Fruit fly (Drosophila melanogaster): Measurements from ENCODE around the gene Gabat.

The Gabat gene

dm6 chr3L:20004442-20004869, 4.0 kb upstream of the Gabat start (continued):
- TF ChIP-seq Atf3 (GFP tag; optimal IDR thresholded peaks at IDR 0.05) (no peak), oc (tag; optimal IDR thresholded peaks at IDR 0.05) (no peak), CG7786 (GFP tag; optimal IDR thresholded peaks at IDR 0.05) (no peak), CG4707 (GFP tag; optimal IDR thresholded peaks at IDR 0.05) (peak; percentile 31), Dll (GFP tag; IDR thresholded peaks at IDR 0.05; ENCODE audit: partially characterized antibody) (peak; percentile 60; the same call in 3 of the 4 replicates), CG6654 (GFP tag; optimal IDR thresholded peaks at IDR 0.05) (no peak), CG17361 (GFP tag; IDR thresholded peaks at IDR 0.05) (no peak; the same call in 2 of the 3 replicates), Jarid2 (GFP tag; optimal IDR thresholded peaks at IDR 0.05) (no peak), CG14014 (GFP tag; IDR thresholded peaks at IDR 0.05) (no peak), CG13123 (GFP tag; optimal IDR thresholded peaks at IDR 0.05) (no peak), MESR4 (GFP tag; optimal IDR thresholded peaks at IDR 0.05) (no peak), Dbx (GFP tag; IDR thresholded peaks at IDR 0.05) (no peak), CG16815 (GFP tag; optimal IDR thresholded peaks at IDR 0.05) (no peak), sisA (GFP tag; IDR thresholded peaks at IDR 0.05) (no peak), CG12942 (GFP tag; optimal IDR thresholded peaks at IDR 0.05) (no peak), CG2120 (GFP tag; optimal IDR thresholded peaks at IDR 0.05) (no peak), hth (optimal IDR thresholded peaks at IDR 0.05) (no peak), tap (tag; optimal IDR thresholded peaks at IDR 0.05) (peak; percentile 9), Ptx1 (GFP tag; IDR thresholded peaks at IDR 0.05) (no peak), esg (GFP tag; conservative IDR thresholded peaks at IDR 0.05) (no peak), row (GFP tag; IDR thresholded peaks at IDR 0.05) (no peak), Kr (GFP tag; optimal IDR thresholded peaks at IDR 0.05) (no peak), MTF-1 (GFP tag; optimal IDR thresholded peaks at IDR 0.05; ENCODE audit: borderline replicate concordance) (no peak), Ets65A (GFP tag) (no peak), CG34376 (GFP tag; optimal IDR thresholded peaks at IDR 0.05) (no peak), ATbp (GFP tag; optimal IDR thresholded peaks at IDR 0.05) (peak; percentile 24), Lim3 (GFP tag; IDR thresholded peaks at IDR 0.05) (no peak), CG11093 (GFP tag; IDR thresholded peaks at IDR 0.05) (no peak), CG15601 (tag; optimal IDR thresholded peaks at IDR 0.05) (no peak), abd-A (tag; optimal IDR thresholded peaks at IDR 0.05) (peak; percentile 96), Ravus (GFP tag; IDR thresholded peaks at IDR 0.05) (no peak), Dad (GFP tag; optimal IDR thresholded peaks at IDR 0.05) (no peak), CG4404 (GFP tag; IDR thresholded peaks at IDR 0.05) (no peak), fd64A (GFP tag; optimal IDR thresholded peaks at IDR 0.05) (no peak), CG17912 (GFP tag; optimal IDR thresholded peaks at IDR 0.05) (peak; percentile 60), ara (GFP tag; IDR thresholded peaks at IDR 0.05) (no peak), so (GFP tag; IDR thresholded peaks at IDR 0.05) (no peak), CG7987 (GFP tag; optimal IDR thresholded peaks at IDR 0.05) (peak; percentile 22), kah (GFP tag; optimal IDR thresholded peaks at IDR 0.05) (no peak), Eip74EF (GFP tag; optimal IDR thresholded peaks at IDR 0.05) (peak in 1 of 2 experiments; percentile 4), CG11085 (GFP tag; IDR thresholded peaks at IDR 0.05) (no peak), dan (GFP tag; IDR thresholded peaks at IDR 0.05) (no peak), CG14965 (GFP tag; optimal IDR thresholded peaks at IDR 0.05; ENCODE audit: borderline replicate concordance) (no peak), lov (optimal IDR thresholded peaks at IDR 0.05) (no peak), lov (GFP tag; IDR thresholded peaks at IDR 0.05) (no peak), Taf1 (GFP tag; IDR thresholded peaks at IDR 0.05) (no peak), CG11247 (GFP tag; IDR thresholded peaks at IDR 0.05) (no peak), CG17328 (GFP tag; IDR thresholded peaks at IDR 0.05) (0 out of 2 replicates have a peak, but pooled peaks have one; percentile 24), zfh1 (GFP tag; IDR thresholded peaks at IDR 0.05) (no peak), tll (GFP tag; optimal IDR thresholded peaks at IDR 0.05) (no peak), H2.0 (GFP tag; IDR thresholded peaks at IDR 0.05) (no peak), CG10209 (GFP tag; optimal IDR thresholded peaks at IDR 0.05) (no peak)
